Fruit fly (Drosophila melanogaster): Measurements from ENCODE around the gene kek6.

Gene kek6

dm6 chr3R:31592256-31592879, 29.6 kb upstream of the kek6 start, which contains the start of gene CG1774:
TSS of gene CG1774 (plus strand) at chr3R:31592803.
- TF ChIP-seq Ets98B (GFP tag; IDR thresholded peaks at IDR 0.05) (peak; percentile 75), rn (GFP tag; IDR thresholded peaks at IDR 0.05) (peak; percentile 25; the same call in 1 of the 2 replicates), Pif1B (GFP tag; optimal IDR thresholded peaks at IDR 0.05) (no peak), CG4496 (GFP tag; IDR thresholded peaks at IDR 0.05) (peak; percentile 82), CG15710 (tag; optimal IDR thresholded peaks at IDR 0.05) (peak; percentile 11), CG9948 (tag; optimal IDR thresholded peaks at IDR 0.05) (no peak), fd96Ca (GFP tag; IDR thresholded peaks at IDR 0.05) (peak; percentile 54; the same call in 2 of the 3 replicates), CG12605 (GFP tag; IDR thresholded peaks at IDR 0.05) (peak; percentile 51), Snoo (tag; optimal IDR thresholded peaks at IDR 0.05) (peak; percentile 37), Pif1A (GFP tag; optimal IDR thresholded peaks at IDR 0.05) (no peak), CG17806 (tag; optimal IDR thresholded peaks at IDR 0.05) (peak; percentile 10), D1 (tag; optimal IDR thresholded peaks at IDR 0.05) (no peak), gl (tag; optimal IDR thresholded peaks at IDR 0.05) (no peak), CG8301 (tag; optimal IDR thresholded peaks at IDR 0.05) (no peak), CG32121 (GFP tag; IDR thresholded peaks at IDR 0.05) (peak; percentile 61; the same call in 1 of the 2 replicates), CG10348 (GFP tag; IDR thresholded peaks at IDR 0.05) (no peak)

DNA sequence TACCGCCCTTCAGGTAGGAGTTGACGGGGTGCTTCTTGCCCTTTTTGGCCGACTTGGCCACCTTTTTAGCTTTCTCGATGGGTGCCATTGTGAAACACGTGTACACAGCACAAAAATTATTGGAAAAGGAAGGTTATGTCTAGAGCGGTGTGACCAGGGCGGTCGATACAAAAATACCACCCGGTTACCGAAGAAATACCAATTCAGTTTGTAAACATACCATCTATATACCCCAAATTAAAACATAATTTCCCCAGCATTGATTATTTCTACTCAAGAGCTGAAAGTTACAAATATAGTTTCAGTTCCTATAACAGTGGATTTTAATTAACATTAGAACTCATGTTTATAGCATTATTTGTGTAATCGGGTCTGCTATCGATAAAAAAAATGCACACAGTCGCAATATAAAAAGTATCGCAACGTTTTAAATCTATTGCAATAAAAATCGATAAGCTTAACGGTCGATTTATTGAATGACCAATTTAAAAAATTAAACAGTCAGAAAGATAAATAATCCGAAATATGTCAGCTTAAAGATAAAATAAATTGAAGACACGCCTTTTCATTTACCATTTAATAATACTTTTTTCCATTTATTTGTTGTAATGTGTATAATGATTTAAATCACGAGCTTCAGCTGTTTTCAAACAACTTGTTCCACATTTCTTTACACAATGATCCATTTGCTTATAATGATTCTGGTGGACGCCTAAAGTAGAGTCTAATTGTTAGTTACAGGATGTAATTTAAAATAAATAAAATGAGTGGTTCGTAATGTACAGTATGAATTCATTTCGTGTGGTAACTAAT, 25.7 kb upstream of the kek6 start, which contains the start of gene RpL6:
TSS of gene RpL6 (minus strand) at position 134 of the 813 bp plus-strand sequence.
- TF ChIP-seq CG9948 (tag; optimal IDR thresholded peaks at IDR 0.05) (no peak), CG8159 (tag; optimal IDR thresholded peaks at IDR 0.05) (no peak), fd96Ca (GFP tag; IDR thresholded peaks at IDR 0.05) (no peak), EcR (GFP tag; optimal IDR thresholded peaks at IDR 0.05) (no peak), rn (GFP tag; IDR thresholded peaks at IDR 0.05) (no peak), Pif1B (GFP tag; optimal IDR thresholded peaks at IDR 0.05) (no peak), CG15710 (tag; optimal IDR thresholded peaks at IDR 0.05) (no peak), Snoo (tag; optimal IDR thresholded peaks at IDR 0.05) (no peak), Ets98B (GFP tag; IDR thresholded peaks at IDR 0.05) (no peak)

DNA sequence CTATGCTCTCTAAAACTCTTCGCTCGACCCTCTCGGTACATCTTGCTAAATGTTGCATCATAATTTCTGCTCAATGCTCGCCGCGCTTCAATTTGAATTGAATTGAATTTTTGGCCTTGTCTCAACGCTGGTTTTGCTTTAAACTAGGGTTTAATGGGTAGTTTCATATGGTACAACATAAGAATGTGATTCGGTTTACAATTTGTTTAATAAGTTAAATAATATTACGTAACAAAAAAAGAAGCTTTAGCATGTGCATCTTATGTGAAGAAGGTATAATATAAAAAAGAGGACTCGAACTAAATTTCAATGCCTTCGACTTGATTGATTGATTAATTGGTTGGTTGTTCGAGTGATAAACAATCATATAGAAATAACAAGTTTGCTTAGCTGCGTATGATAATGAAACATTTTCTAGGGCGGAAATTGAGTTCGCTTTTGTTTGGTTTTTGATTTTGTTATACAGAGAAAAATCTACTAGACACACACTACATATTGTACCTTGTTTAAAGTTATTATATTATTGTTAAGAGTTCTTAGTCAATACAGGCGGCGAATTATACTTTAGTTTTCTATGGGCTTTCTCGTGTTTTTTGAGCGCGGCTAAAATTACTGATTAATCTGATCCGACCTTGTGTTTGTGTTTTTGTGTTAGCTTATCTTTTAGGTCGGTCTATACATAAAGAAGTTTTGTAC, 24.1 kb upstream of the kek6 start:
- TF ChIP-seq CG14655 (GFP tag; optimal IDR thresholded peaks at IDR 0.05) (no peak), CG34367 (tag; optimal IDR thresholded peaks at IDR 0.05) (no peak), gl (tag; optimal IDR thresholded peaks at IDR 0.05) (no peak), fd96Ca (GFP tag; IDR thresholded peaks at IDR 0.05) (no peak), Pif1A (GFP tag; optimal IDR thresholded peaks at IDR 0.05) (no peak), CG4496 (GFP tag; IDR thresholded peaks at IDR 0.05) (no peak), CG15710 (tag; optimal IDR thresholded peaks at IDR 0.05) (no peak), D1 (tag; optimal IDR thresholded peaks at IDR 0.05) (no peak), rn (GFP tag; IDR thresholded peaks at IDR 0.05) (no peak), CG17806 (tag; optimal IDR thresholded peaks at IDR 0.05) (no peak), Snoo (tag; optimal IDR thresholded peaks at IDR 0.05) (no peak), CG10348 (GFP tag; IDR thresholded peaks at IDR 0.05) (no peak), CG8159 (tag; optimal IDR thresholded peaks at IDR 0.05) (no peak), CG13204 (GFP tag; optimal IDR thresholded peaks at IDR 0.05) (no peak)

DNA sequence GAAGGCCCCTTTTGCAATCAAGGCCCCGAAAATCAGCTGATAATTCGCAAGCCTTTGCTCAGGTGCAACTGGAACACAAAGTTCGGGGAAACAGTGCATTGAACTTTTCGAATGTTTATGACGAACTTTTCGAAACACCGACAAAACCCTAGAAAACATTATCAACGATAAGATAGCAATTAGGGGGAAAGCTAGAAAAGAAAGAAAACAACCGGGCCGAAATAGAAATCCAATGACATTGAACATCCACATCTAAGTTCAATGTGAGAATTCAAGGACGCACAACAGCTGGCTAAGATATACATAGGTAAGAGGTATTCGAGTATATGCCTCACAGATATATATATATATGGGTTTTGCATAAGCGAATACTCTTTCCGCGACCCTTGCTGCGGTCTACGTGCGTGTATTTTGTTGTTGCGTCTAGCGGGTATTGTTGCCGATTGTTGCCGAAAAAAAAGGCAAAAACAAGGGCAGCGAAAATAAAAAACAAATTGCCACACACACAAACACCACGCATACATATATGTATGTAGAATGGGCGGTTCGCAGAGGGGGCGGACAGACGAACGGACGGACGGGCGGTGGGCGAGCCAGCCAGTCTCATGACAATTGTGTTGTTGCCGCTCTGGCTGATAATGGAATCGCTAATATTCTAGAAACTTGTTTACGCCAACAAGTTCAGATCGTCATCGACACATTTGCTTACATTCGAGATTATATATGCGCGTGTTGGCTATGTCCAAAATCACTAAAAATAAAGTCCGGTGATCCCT, 22.2 kb upstream of the kek6 start:
- no peak for TF ChIP-seq CG17806 (tag; optimal IDR thresholded peaks at IDR 0.05)
- 0 out of 3 replicates have a peak, but pooled peaks have one; percentile 17 for TF ChIP-seq CG4496 (GFP tag; IDR thresholded peaks at IDR 0.05)

DNA sequence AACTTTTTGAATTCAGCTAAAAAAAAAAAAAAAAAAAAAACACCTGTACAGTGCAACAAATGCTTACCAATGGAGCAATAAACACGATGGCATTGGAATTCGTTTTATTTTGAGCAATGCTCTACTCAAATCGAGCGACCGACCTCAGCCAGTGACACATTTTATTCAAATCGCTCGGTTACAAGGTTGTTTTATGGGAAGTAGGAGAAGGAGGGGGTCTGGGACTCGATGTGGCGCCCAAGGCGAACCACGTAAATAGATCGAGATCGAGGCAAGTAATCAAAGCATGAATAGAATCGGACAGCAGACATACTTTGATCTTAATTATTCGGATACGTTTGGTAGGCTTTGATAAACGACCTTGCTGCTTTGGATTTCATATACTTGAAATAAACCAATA, 18.7 kb upstream of the kek6 start:
- no peak for TF ChIP-seq CG8301 (tag; optimal IDR thresholded peaks at IDR 0.05)
- no peak for TF ChIP-seq gl (tag; optimal IDR thresholded peaks at IDR 0.05)
- no peak for TF ChIP-seq CG12605 (GFP tag; IDR thresholded peaks at IDR 0.05)
- TF ChIP-seq fd96Ca (GFP tag; IDR thresholded peaks at IDR 0.05), result 0 out of 3 replicates have a peak, but pooled peaks have one; percentile 28

- TF ChIP-seq CG14655 (GFP tag; optimal IDR thresholded peaks at IDR 0.05) (no peak), CG8301 (tag; optimal IDR thresholded peaks at IDR 0.05) (no peak), CG9948 (tag; optimal IDR thresholded peaks at IDR 0.05) (no peak), Snoo (tag; optimal IDR thresholded peaks at IDR 0.05) (no peak), D1 (tag; optimal IDR thresholded peaks at IDR 0.05) (no peak), CG15710 (tag; optimal IDR thresholded peaks at IDR 0.05) (no peak), Pif1A (GFP tag; optimal IDR thresholded peaks at IDR 0.05) (no peak), rn (GFP tag; IDR thresholded peaks at IDR 0.05) (no peak), CG17806 (tag; optimal IDR thresholded peaks at IDR 0.05) (no peak), fd96Ca (GFP tag; IDR thresholded peaks at IDR 0.05) (no peak), EcR (GFP tag; optimal IDR thresholded peaks at IDR 0.05) (no peak), CG10348 (GFP tag; IDR thresholded peaks at IDR 0.05) (no peak), CG32121 (GFP tag; IDR thresholded peaks at IDR 0.05) (no peak), CG13204 (GFP tag; optimal IDR thresholded peaks at IDR 0.05) (no peak), CG34367 (tag; optimal IDR thresholded peaks at IDR 0.05) (no peak), CG12605 (GFP tag; IDR thresholded peaks at IDR 0.05) (no peak), CG8159 (tag; optimal IDR thresholded peaks at IDR 0.05) (no peak), CG4496 (GFP tag; IDR thresholded peaks at IDR 0.05) (no peak), gl (tag; optimal IDR thresholded peaks at IDR 0.05) (no peak), Ets98B (GFP tag; IDR thresholded peaks at IDR 0.05) (no peak)
These were observed 18.3 kb upstream of the kek6 start for dm6 chr3R:31603655-31604054.

Measured in whole organism, pupa.